Worm (Caenorhabditis elegans) whole organism, L1 larva: ENCODE data around the gene R02F2.10.

Source experiments
- ama-1 ChIP-seq: fragments of 150-350 bp; optimal IDR thresholded peaks from 2 replicates; lab custom pipeline; 2014
- elt-3 ChIP-seq, 6 experiments: fragments of 150-350 bp in 1 of 6; sonication (generic microtip); optimal IDR thresholded peaks; 2 replicates each; lab custom pipeline; 2017 to 2018; ENCODE audit warnings: missing biosample characterization in 6 of 6, missing genetic modification characterization in 6 of 6, inconsistent platforms in 1 of 6
- fos-1 ChIP-seq: fragments of 150-350 bp; optimal IDR thresholded peaks from 2 replicates; lab custom pipeline; 2014; ENCODE audit warnings: missing biosample characterization, missing genetic modification characterization
- hlh-4 ChIP-seq: sonication (generic microtip); optimal IDR thresholded peaks from 2 replicates; lab custom pipeline; 2016; ENCODE audit warnings: mild to moderate bottlenecking, missing genetic modification characterization, missing compliant biosample characterization
- lin-15B ChIP-seq: fragments of 150-350 bp; sonication (generic microtip); optimal IDR thresholded peaks from 3 replicates; lab custom pipeline; 2014; ENCODE audit warnings: missing biosample characterization, missing genetic modification characterization
- mef-2 ChIP-seq: fragments of 150-350 bp; optimal IDR thresholded peaks from 2 replicates; lab custom pipeline; 2014; ENCODE audit warnings: missing biosample characterization, missing genetic modification characterization
- nhr-11 ChIP-seq: fragments of 150-350 bp; optimal IDR thresholded peaks from 2 replicates; lab custom pipeline; 2014; ENCODE audit warnings: missing biosample characterization, missing genetic modification characterization
- nhr-237 ChIP-seq: fragments of 150-350 bp; optimal IDR thresholded peaks from 2 replicates; lab custom pipeline; 2014; ENCODE audit warnings: missing biosample characterization, missing genetic modification characterization
- sup-37 ChIP-seq: fragments of 200-800 bp; sonication (Bioruptor generic); optimal IDR thresholded peaks from 2 replicates; lab custom pipeline; 2018; ENCODE audit warnings: mild to moderate bottlenecking, missing genetic modification characterization, missing compliant biosample characterization

DNA sequence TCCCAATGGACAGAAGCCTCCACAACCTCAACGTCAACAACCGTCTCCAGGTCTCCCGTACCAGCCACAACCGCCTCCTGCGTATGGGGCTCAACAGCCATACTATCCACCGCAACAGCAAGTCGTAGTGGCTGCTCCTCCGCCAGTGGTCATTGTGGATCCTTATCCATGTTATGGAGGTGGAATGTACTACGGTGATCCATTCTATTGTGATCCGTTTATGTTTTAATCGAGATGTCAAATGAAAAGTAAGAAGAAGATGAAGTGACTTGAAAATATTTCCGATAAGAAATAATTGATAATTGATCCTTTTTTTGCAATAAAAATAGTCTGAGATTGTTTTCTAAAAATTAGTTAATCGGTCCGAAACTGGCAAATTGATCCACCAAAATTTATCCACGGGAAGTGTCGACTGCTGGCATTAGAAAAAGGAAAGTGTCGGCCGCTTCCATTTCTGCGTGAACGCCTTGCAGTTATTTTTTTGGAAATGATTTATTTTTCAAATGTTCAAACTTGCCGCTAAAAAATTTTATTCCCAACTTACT is 785 bp downstream of the R02F2.10 start, which contains the start of the genes R02F2.6 and R02F2.5:
- TF ChIP-seq lin-15B (tag; lab: Kevin White, UChicago) (no peak), hlh-4 (tag; lab: Kevin White, UChicago) (no peak), ama-1 (lab: Kevin White, UChicago) (no peak), elt-3 (tag; optimal IDR thresholded peaks at IDR 0.05; lab: Kevin White, UChicago) (no peak), sup-37 (no peak), nhr-237 (no peak), mef-2 (tag; lab: Kevin White, UChicago) (no peak), fos-1 (tag; lab: Kevin White, UChicago) (no peak), nhr-11 (tag; lab: Kevin White, UChicago) (no peak)
